Fruit fly (Drosophila melanogaster) whole organism, embryonic: ENCODE measurements around the gene CG11811.
A peak's percentile ranks its signal among the peaks of the same experiment; 100 is the strongest.

ENCODE experiments used
- CG2120 ChIP-seq: fragments of 200-800 bp; sonication (Bioruptor generic); optimal IDR thresholded peaks from 3 replicates; lab custom pipeline; 2016; ENCODE audit warnings: missing biosample characterization, missing genetic modification characterization
- CG32767 ChIP-seq: fragments of 200-800 bp; sonication (Bioruptor generic); IDR thresholded peaks from 2 replicates; pipeline ENCODE4 v1.3.6; 2022; ENCODE audit warnings: missing biosample characterization, missing genetic modification characterization
- CG3726 ChIP-seq: fragments of 200-800 bp; sonication (Bioruptor generic); IDR thresholded peaks from 3 replicates; pipeline ENCODE4, ENCODE4 v1.3.6; 2022; ENCODE audit warnings: missing biosample characterization, missing genetic modification characterization
- CG8359 ChIP-seq: fragments of 200-800 bp; sonication (Bioruptor generic); optimal IDR thresholded peaks from 2 replicates; lab custom pipeline; 2017; ENCODE audit warnings: missing biosample characterization, mild to moderate bottlenecking, missing genetic modification characterization, borderline replicate concordance
- CG8478 ChIP-seq: fragments of >200 bp; optimal IDR thresholded peaks from 2 replicates; lab custom pipeline; 2018
- CG9437 ChIP-seq: fragments of 200-800 bp; sonication (Bioruptor generic); optimal IDR thresholded peaks from 2 replicates; lab custom pipeline; 2018; ENCODE audit warnings: missing biosample characterization, mild to moderate bottlenecking, missing genetic modification characterization
- Nf-YA ChIP-seq: fragments of 200-800 bp; sonication (Bioruptor generic); IDR thresholded peaks from 2 replicates; pipeline ENCODE4 v1.3.6; 2022; ENCODE audit warnings: missing biosample characterization, missing genetic modification characterization
- Sin3A ChIP-seq: fragments of >200 bp; optimal IDR thresholded peaks from 2 replicates; lab custom pipeline; 2018
- Trl ChIP-seq, 3 experiments: fragments of >200 bp in 2 of 3; fragments of 200-800 bp in 1 of 3; sonication (Bioruptor generic) in 1 of 3; optimal IDR thresholded peaks; 2 replicates in 1 of 3; 3 replicates in 2 of 3; lab custom pipeline; 2016 to 2017; ENCODE audit warnings: missing biosample characterization in 1 of 3, missing genetic modification characterization in 1 of 3
- bcd ChIP-seq: fragments of 200-800 bp; sonication (Bioruptor generic); optimal IDR thresholded peaks from 2 replicates; lab custom pipeline; 2017; ENCODE audit warnings: missing biosample characterization, mild to moderate bottlenecking, missing genetic modification characterization
- cad ChIP-seq: fragments of >200 bp; optimal IDR thresholded peaks from 2 replicates; lab custom pipeline; 2017; ENCODE audit warnings: missing biosample characterization, missing genetic modification characterization
- insv ChIP-seq, 2 experiments: fragments of 200-800 bp; sonication (Bioruptor generic); optimal IDR thresholded peaks; 3 replicates each; lab custom pipeline; 2016 to 2018; ENCODE audit warnings: missing biosample characterization in 2 of 2, missing genetic modification characterization in 2 of 2
- psq ChIP-seq: fragments of 200-800 bp; sonication (Bioruptor generic); optimal IDR thresholded peaks from 2 replicates; lab custom pipeline; 2017; ENCODE audit warnings: missing biosample characterization, missing genetic modification characterization
- pzg ChIP-seq: fragments of 200-800 bp; sonication (Bioruptor generic); optimal IDR thresholded peaks from 3 replicates; lab custom pipeline; 2018; ENCODE audit warnings: missing biosample characterization, mild to moderate bottlenecking, missing genetic modification characterization, moderate library complexity

- TF ChIP-seq bcd (GFP tag; lab: Kevin White, UChicago): no peak
- TF ChIP-seq pzg (GFP tag; lab: Kevin White, UChicago): no peak
- no peak for TF ChIP-seq CG32767 (GFP tag; lab: Robert Waterston, UW)
- no peak for TF ChIP-seq CG8478
- TF ChIP-seq Nf-YA (GFP tag; lab: Robert Waterston, UW): no peak
- no peak for TF ChIP-seq insv (GFP tag; optimal IDR thresholded peaks at IDR 0.05; lab: Kevin White, UChicago)
- TF ChIP-seq CG8359 (GFP tag; lab: Kevin White, UChicago): no peak
- TF ChIP-seq Sin3A (lab: Kevin White, UChicago): no peak
- TF ChIP-seq psq (GFP tag; lab: Kevin White, UChicago): no peak
- no peak for TF ChIP-seq CG9437 (GFP tag; lab: Kevin White, UChicago)
- peak; percentile 94 to 97 for TF ChIP-seq Trl (optimal IDR thresholded peaks at IDR 0.05; lab: Kevin White, UChicago)
- TF ChIP-seq Trl (GFP tag; optimal IDR thresholded peaks at IDR 0.05; lab: Kevin White, UChicago): peak; percentile 61
- no peak for TF ChIP-seq CG3726
- no peak for TF ChIP-seq CG2120 (GFP tag; lab: Kevin White, UChicago)
- TF ChIP-seq cad (GFP tag; lab: Kevin White, UChicago): no peak
These were observed 9.0 kb upstream of the CG11811 start for dm6 chr3L:10681814-10682213.
